In the genomic region with DNA sequence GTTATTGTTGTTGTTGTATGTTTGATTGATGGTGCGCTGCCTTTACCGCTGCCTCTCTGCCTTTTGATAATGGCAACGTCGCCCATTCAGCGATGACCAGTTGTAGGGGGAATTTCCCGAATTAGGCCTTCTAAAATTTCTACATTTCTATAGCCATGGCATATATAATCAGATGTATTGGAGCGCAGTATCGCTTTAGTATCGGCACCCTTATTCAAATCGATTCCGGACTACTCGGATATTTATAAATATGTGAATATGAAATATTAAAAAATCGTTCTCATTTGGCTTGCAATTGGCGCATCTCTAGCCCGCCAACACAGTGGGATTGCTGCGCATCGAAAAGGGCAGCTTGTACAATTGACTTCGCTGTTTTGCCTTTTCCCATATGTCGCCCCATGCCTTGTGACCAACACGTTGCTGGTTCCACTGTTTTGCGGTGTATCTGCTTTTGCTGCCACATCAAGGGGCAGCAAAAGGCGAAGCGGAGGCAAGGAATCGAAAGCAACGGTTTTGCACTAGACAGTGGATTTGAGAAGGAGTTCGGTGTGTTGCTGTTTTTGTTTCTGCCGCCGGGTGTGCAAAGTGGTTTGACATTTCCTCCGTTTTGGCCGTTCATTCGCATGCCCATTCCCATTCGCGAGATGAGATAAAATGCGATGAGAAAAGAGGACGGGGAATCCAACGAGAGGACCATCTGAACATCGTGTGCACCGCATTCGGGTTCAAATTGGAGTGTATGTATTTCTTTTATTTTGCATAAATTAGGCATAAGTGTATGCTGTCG, we compare ENCODE assay signal across 5 fruit fly cellular contexts.
TF ChIP-seq lines count a peak whose summit lies in the region.

No protein-coding gene starts in this region.

- TF ChIP-seq CTCF in whole organism, embryonic (GFP tag; optimal IDR thresholded peaks at IDR 0.05; lab: Kevin White, UChicago), result peak; percentile 18

TF ChIP-seq in whole organism, adult, 20 proteins besides CTCF, POLR2A, EP300 and RAD21:
- TF ChIP-seq CG5204 (GFP tag; optimal IDR thresholded peaks at IDR 0.05; lab: Kevin White, UChicago) (peak; percentile 8), pad (GFP tag; optimal IDR thresholded peaks at IDR 0.05; lab: Kevin White, UChicago) (no peak), kay (GFP tag; lab: Kevin White, UChicago; ENCODE audit: borderline replicate concordance) (no peak), cic (GFP tag; optimal IDR thresholded peaks at IDR 0.05; lab: Kevin White, UChicago) (no peak), Clk (GFP tag; optimal IDR thresholded peaks at IDR 0.05; lab: Kevin White, UChicago) (no peak), ovo (GFP tag; optimal IDR thresholded peaks at IDR 0.05; lab: Kevin White, UChicago) (no peak), CG33017 (tag; optimal IDR thresholded peaks at IDR 0.05; lab: Kevin White, UChicago) (no peak), CG12768 (GFP tag; optimal IDR thresholded peaks at IDR 0.05; lab: Kevin White, UChicago) (peak; percentile 13), CG14711 (tag; optimal IDR thresholded peaks at IDR 0.05; lab: Kevin White, UChicago) (no peak), toe (GFP tag; optimal IDR thresholded peaks at IDR 0.05; lab: Kevin White, UChicago) (no peak), CG7101 (tag; optimal IDR thresholded peaks at IDR 0.05; lab: Kevin White, UChicago) (no peak), cnc (optimal IDR thresholded peaks at IDR 0.05; lab: Kevin White, UChicago) (no peak)

TF ChIP-seq in whole organism, embryonic, 481 proteins besides CTCF, POLR2A, EP300 and RAD21 (continues in another document):
- TF ChIP-seq CG5245 (GFP tag; optimal IDR thresholded peaks at IDR 0.05; lab: Kevin White, UChicago) (peak; percentile 39), CG10431 (GFP tag; optimal IDR thresholded peaks at IDR 0.05; lab: Kevin White, UChicago) (peak; percentile 18), CG13287 (GFP tag; IDR thresholded peaks at IDR 0.05; lab: Robert Waterston, UW; ENCODE audit: partially characterized antibody) (no peak), fd64A (GFP tag; optimal IDR thresholded peaks at IDR 0.05; lab: Kevin White, UChicago) (no peak), CG9609 (GFP tag; optimal IDR thresholded peaks at IDR 0.05; lab: Kevin White, UChicago) (peak; percentile 31), fru (optimal IDR thresholded peaks at IDR 0.05; lab: Kevin White, UChicago) (no peak), grau (tag; optimal IDR thresholded peaks at IDR 0.05; lab: Kevin White, UChicago) (peak; percentile 74), CG6854 (GFP tag; optimal IDR thresholded peaks at IDR 0.05; lab: Kevin White, UChicago) (peak; percentile 37), sisA (GFP tag; IDR thresholded peaks at IDR 0.05; lab: Robert Waterston, UW) (peak; percentile 60), inv (GFP tag; IDR thresholded peaks at IDR 0.05; lab: Robert Waterston, UW; ENCODE audit: partially characterized antibody) (0 out of 2 replicates have a peak, but pooled peaks have one; percentile 8), emc (GFP tag; optimal IDR thresholded peaks at IDR 0.05; lab: Kevin White, UChicago) (no peak), NfI (GFP tag; optimal IDR thresholded peaks at IDR 0.05; lab: Kevin White, UChicago) (peak; percentile 66), Chrac-16 (GFP tag; optimal IDR thresholded peaks at IDR 0.05; lab: Kevin White, UChicago) (peak; percentile 67), crp (GFP tag; optimal IDR thresholded peaks at IDR 0.05; lab: Kevin White, UChicago) (no peak), Camta (GFP tag; optimal IDR thresholded peaks at IDR 0.05; lab: Kevin White, UChicago) (no peak), CG3726 (GFP tag; IDR thresholded peaks at IDR 0.05; lab: Robert Waterston, UW) (0 out of 3 replicates have a peak, but pooled peaks have one; percentile 60), NC2β (GFP tag; optimal IDR thresholded peaks at IDR 0.05; lab: Kevin White, UChicago) (no peak)

TF ChIP-seq in whole organism, prepupa, 60 proteins besides CTCF, POLR2A, EP300 and RAD21 (continues in another document):
- peak; percentile 91 for TF ChIP-seq CG3032 (tag; optimal IDR thresholded peaks at IDR 0.05; lab: Kevin White, UChicago)
- TF ChIP-seq CG7368 (GFP tag; optimal IDR thresholded peaks at IDR 0.05; lab: Kevin White, UChicago), result peak; percentile 85
- peak; percentile 93 for TF ChIP-seq CG6808 (GFP tag; optimal IDR thresholded peaks at IDR 0.05; lab: Kevin White, UChicago)
- TF ChIP-seq Met (GFP tag; optimal IDR thresholded peaks at IDR 0.05; lab: Kevin White, UChicago), result peak; percentile 93
- TF ChIP-seq CG6276 (GFP tag; optimal IDR thresholded peaks at IDR 0.05; lab: Kevin White, UChicago), result peak; percentile 77
- TF ChIP-seq topi (GFP tag; optimal IDR thresholded peaks at IDR 0.05; lab: Kevin White, UChicago), result peak; percentile 90
- peak; percentile 88 for TF ChIP-seq lz (GFP tag; optimal IDR thresholded peaks at IDR 0.05; lab: Kevin White, UChicago)
- peak; percentile 85 to 91 for TF ChIP-seq ss (GFP tag; optimal IDR thresholded peaks at IDR 0.05; lab: Kevin White, UChicago)
- peak; percentile 91 for TF ChIP-seq esn (GFP tag; optimal IDR thresholded peaks at IDR 0.05; lab: Kevin White, UChicago)
- peak; percentile 97 for TF ChIP-seq Eip78C (GFP tag; lab: Kevin White, UChicago)
- peak; percentile 96 for TF ChIP-seq svp (GFP tag; lab: Kevin White, UChicago)
- TF ChIP-seq Gug (GFP tag; IDR thresholded peaks at IDR 0.05; lab: Robert Waterston, UW), result peak; percentile 80
- TF ChIP-seq spab (GFP tag; optimal IDR thresholded peaks at IDR 0.05; lab: Kevin White, UChicago), result peak; percentile 92
- peak; percentile 81 for TF ChIP-seq dsx (GFP tag; optimal IDR thresholded peaks at IDR 0.05; lab: Kevin White, UChicago; ENCODE audit: poor library complexity, severe bottlenecking)
- TF ChIP-seq Hr39 (GFP tag; optimal IDR thresholded peaks at IDR 0.05; lab: Kevin White, UChicago), result peak; percentile 87
- TF ChIP-seq CG6792 (GFP tag; optimal IDR thresholded peaks at IDR 0.05; lab: Kevin White, UChicago), result peak; percentile 87
- TF ChIP-seq achi (GFP tag; optimal IDR thresholded peaks at IDR 0.05; lab: Kevin White, UChicago), result peak; percentile 89
- TF ChIP-seq dac (GFP tag; optimal IDR thresholded peaks at IDR 0.05; lab: Kevin White, UChicago), result peak; percentile 85

TF ChIP-seq in whole organism, pupa, 21 proteins besides CTCF, POLR2A, EP300 and RAD21 (continues in another document):
- TF ChIP-seq CG17806 (tag; optimal IDR thresholded peaks at IDR 0.05; lab: Kevin White, UChicago) (peak; percentile 89), CG8301 (tag; optimal IDR thresholded peaks at IDR 0.05; lab: Kevin White, UChicago) (peak; percentile 85), CG12605 (GFP tag; IDR thresholded peaks at IDR 0.05; lab: Robert Waterston, UW) (peak; percentile 41; the same call in 1 of the 2 replicates), Pif1A (GFP tag; optimal IDR thresholded peaks at IDR 0.05; lab: Kevin White, UChicago) (peak; percentile 93), fd96Ca (GFP tag; IDR thresholded peaks at IDR 0.05; lab: Robert Waterston, UW) (peak; percentile 85), CG9948 (tag; optimal IDR thresholded peaks at IDR 0.05; lab: Kevin White, UChicago) (peak; percentile 90), CG15710 (tag; optimal IDR thresholded peaks at IDR 0.05; lab: Kevin White, UChicago) (peak; percentile 92), CG13204 (GFP tag; optimal IDR thresholded peaks at IDR 0.05; lab: Kevin White, UChicago) (peak; percentile 52), CG34367 (tag; optimal IDR thresholded peaks at IDR 0.05; lab: Kevin White, UChicago) (peak; percentile 82), CG8159 (tag; optimal IDR thresholded peaks at IDR 0.05; lab: Kevin White, UChicago) (peak; percentile 90), D1 (tag; optimal IDR thresholded peaks at IDR 0.05; lab: Kevin White, UChicago) (peak; percentile 87), CG14655 (GFP tag; optimal IDR thresholded peaks at IDR 0.05; lab: Kevin White, UChicago) (peak; percentile 94), Pif1B (GFP tag; optimal IDR thresholded peaks at IDR 0.05; lab: Kevin White, UChicago) (peak; percentile 92), rn (GFP tag; IDR thresholded peaks at IDR 0.05; lab: Robert Waterston, UW) (peak; percentile 62; the same call in 1 of the 2 replicates), Snoo (tag; optimal IDR thresholded peaks at IDR 0.05; lab: Kevin White, UChicago) (peak; percentile 82), EcR (GFP tag; optimal IDR thresholded peaks at IDR 0.05; lab: Kevin White, UChicago) (peak; percentile 76), CG32121 (GFP tag; IDR thresholded peaks at IDR 0.05; lab: Robert Waterston, UW) (peak; percentile 62), gl (tag; optimal IDR thresholded peaks at IDR 0.05; lab: Kevin White, UChicago) (peak; percentile 82), CG10348 (GFP tag; IDR thresholded peaks at IDR 0.05; lab: Robert Waterston, UW) (0 out of 2 replicates have a peak, but pooled peaks have one; percentile 9)

TF ChIP-seq in whole organism, wandering third instar larva, 38 proteins besides CTCF, POLR2A, EP300 and RAD21 (continues in another document):
- TF ChIP-seq CrebA (GFP tag; optimal IDR thresholded peaks at IDR 0.05; lab: Kevin White, UChicago; ENCODE audit: borderline replicate concordance) (no peak), woc (GFP tag; optimal IDR thresholded peaks at IDR 0.05; lab: Kevin White, UChicago) (peak; percentile 96), Hr78 (GFP tag; optimal IDR thresholded peaks at IDR 0.05; lab: Kevin White, UChicago) (no peak), Dif (GFP tag; optimal IDR thresholded peaks at IDR 0.05; lab: Kevin White, UChicago; ENCODE audit: partially characterized antibody) (peak; percentile 34), Hnf4 (GFP tag; optimal IDR thresholded peaks at IDR 0.05; lab: Kevin White, UChicago) (peak; percentile 79), tai (GFP tag; optimal IDR thresholded peaks at IDR 0.05; lab: Kevin White, UChicago) (peak; percentile 52), Abd-B (GFP tag; optimal IDR thresholded peaks at IDR 0.05; lab: Kevin White, UChicago) (no peak), jim (GFP tag; optimal IDR thresholded peaks at IDR 0.05; lab: Kevin White, UChicago) (no peak), Rel (GFP tag; optimal IDR thresholded peaks at IDR 0.05; lab: Kevin White, UChicago) (no peak), Rel (tag; optimal IDR thresholded peaks at IDR 0.05; lab: Kevin White, UChicago) (peak; percentile 88), sv (GFP tag; optimal IDR thresholded peaks at IDR 0.05; lab: Kevin White, UChicago) (peak; percentile 47), Dfd (GFP tag; optimal IDR thresholded peaks at IDR 0.05; lab: Kevin White, UChicago) (no peak), Sp1 (GFP tag; optimal IDR thresholded peaks at IDR 0.05; lab: Kevin White, UChicago) (peak; percentile 87), br (GFP tag; optimal IDR thresholded peaks at IDR 0.05; lab: Kevin White, UChicago) (peak; percentile 87), Hr83 (GFP tag; optimal IDR thresholded peaks at IDR 0.05; lab: Kevin White, UChicago; ENCODE audit: poor library complexity, severe bottlenecking) (peak; percentile 47), usp (GFP tag; optimal IDR thresholded peaks at IDR 0.05; lab: Kevin White, UChicago) (no peak), OdsH (GFP tag; optimal IDR thresholded peaks at IDR 0.05; lab: Kevin White, UChicago) (peak; percentile 84), Myc (optimal IDR thresholded peaks at IDR 0.05; lab: Kevin White, UChicago) (peak; percentile 57), Mio (GFP tag; optimal IDR thresholded peaks at IDR 0.05; lab: Kevin White, UChicago) (no peak), pan (optimal IDR thresholded peaks at IDR 0.05; lab: Kevin White, UChicago) (no peak), Vsx2 (GFP tag; optimal IDR thresholded peaks at IDR 0.05; lab: Kevin White, UChicago; ENCODE audit: partially characterized antibody) (no peak)
